Fruit fly (Drosophila melanogaster) whole organism, pupa: ENCODE measurements around the gene CG14422.

ENCODE experiments used
- CG12605 ChIP-seq: fragments of 200-800 bp; sonication (Bioruptor generic); IDR thresholded peaks from 2 replicates; pipeline ENCODE4 v1.3.6; 2022; ENCODE audit warnings: missing biosample characterization, missing genetic modification characterization
- CG13204 ChIP-seq: fragments of 200-800 bp; sonication (Bioruptor generic); optimal IDR thresholded peaks from 2 replicates; lab custom pipeline; 2018; ENCODE audit warnings: missing biosample characterization, mild to moderate bottlenecking, missing genetic modification characterization, moderate library complexity
- CG15710 ChIP-seq: fragments of 200-800 bp; sonication (Bioruptor generic); optimal IDR thresholded peaks from 2 replicates; lab custom pipeline; 2018; ENCODE audit warnings: missing biosample characterization, mild to moderate bottlenecking, missing genetic modification characterization, moderate library complexity
- CG17806 ChIP-seq: fragments of 200-800 bp; sonication (Bioruptor generic); optimal IDR thresholded peaks from 2 replicates; lab custom pipeline; 2018; ENCODE audit warnings: missing biosample characterization, mild to moderate bottlenecking, missing genetic modification characterization, moderate library complexity
- CG32121 ChIP-seq: fragments of 200-800 bp; sonication (Bioruptor generic); IDR thresholded peaks from 2 replicates; pipeline ENCODE4 v1.3.6; 2022; ENCODE audit warnings: missing biosample characterization, missing genetic modification characterization
- CG34367 ChIP-seq: fragments of 200-800 bp; sonication (Bioruptor generic); optimal IDR thresholded peaks from 2 replicates; lab custom pipeline; 2018; ENCODE audit warnings: missing biosample characterization, mild to moderate bottlenecking, missing genetic modification characterization
- CG4496 ChIP-seq: fragments of 200-800 bp; sonication (Bioruptor generic); IDR thresholded peaks from 3 replicates; pipeline ENCODE4 v1.3.6; 2022; ENCODE audit warnings: missing biosample characterization, missing genetic modification characterization
- CG9948 ChIP-seq: fragments of 200-800 bp; sonication (Bioruptor generic); optimal IDR thresholded peaks from 2 replicates; lab custom pipeline; 2018; ENCODE audit warnings: missing biosample characterization, mild to moderate bottlenecking, missing genetic modification characterization, moderate library complexity
- D1 ChIP-seq: fragments of 200-800 bp; sonication (Bioruptor generic); optimal IDR thresholded peaks from 2 replicates; lab custom pipeline; 2018; ENCODE audit warnings: missing biosample characterization, mild to moderate bottlenecking, missing genetic modification characterization, moderate library complexity
- EcR ChIP-seq: fragments of 200-800 bp; sonication (Bioruptor generic); optimal IDR thresholded peaks from 3 replicates; lab custom pipeline; 2019; ENCODE audit warnings: missing biosample characterization, missing genetic modification characterization, mild to moderate bottlenecking, moderate library complexity, missing genetic modification reagents
- Ets98B ChIP-seq: fragments of 200-800 bp; sonication (Bioruptor generic); IDR thresholded peaks from 2 replicates; pipeline ENCODE4 v1.3.6; 2022; ENCODE audit warnings: missing biosample characterization, missing genetic modification characterization
- Pif1A ChIP-seq: fragments of 200-800 bp; sonication (Bioruptor generic); optimal IDR thresholded peaks from 3 replicates; lab custom pipeline; 2016; ENCODE audit warnings: missing biosample characterization, missing genetic modification characterization
- Pif1B ChIP-seq: fragments of 200-800 bp; sonication (Bioruptor generic); optimal IDR thresholded peaks from 3 replicates; lab custom pipeline; 2016; ENCODE audit warnings: missing biosample characterization, missing genetic modification characterization
- Snoo ChIP-seq: fragments of 200-800 bp; sonication (Bioruptor generic); optimal IDR thresholded peaks from 3 replicates; lab custom pipeline; 2017; ENCODE audit warnings: missing biosample characterization, mild to moderate bottlenecking, missing genetic modification characterization, inconsistent platforms
- fd96Ca ChIP-seq: fragments of 200-800 bp; sonication (Bioruptor generic); IDR thresholded peaks from 3 replicates; pipeline ENCODE4 v1.3.6; 2022; ENCODE audit warnings: missing biosample characterization, missing genetic modification characterization
- gl ChIP-seq: fragments of 200-800 bp; sonication (Bioruptor generic); optimal IDR thresholded peaks from 2 replicates; lab custom pipeline; 2018; ENCODE audit warnings: missing biosample characterization, mild to moderate bottlenecking, missing genetic modification characterization
- rn ChIP-seq: fragments of 200-800 bp; sonication (Bioruptor generic); IDR thresholded peaks from 2 replicates; pipeline ENCODE4 v1.3.6; 2022; ENCODE audit warnings: missing biosample characterization, missing genetic modification characterization

Gene CG14422

dm6 chrX:2990952-2991351 lies 47.8 kb downstream of the CG14422 start:
- no peak for TF ChIP-seq Snoo (tag; lab: Kevin White, UChicago)
- TF ChIP-seq, all 21 proteins: peak for 0

- TF ChIP-seq CG4496 = peak; percentile 82
- peak; percentile 22 for TF ChIP-seq Pif1B (GFP tag; lab: Kevin White, UChicago)
- no peak for TF ChIP-seq CG9948 (tag; lab: Kevin White, UChicago)
- TF ChIP-seq CG13204 = no peak
- peak; percentile 67 for TF ChIP-seq CG12605
- peak; percentile 77 for TF ChIP-seq Ets98B (GFP tag; lab: Robert Waterston, UW)
- peak; percentile 79; the same call in 1 of the 2 replicates for TF ChIP-seq CG32121 (GFP tag; lab: Robert Waterston, UW)
- no peak for TF ChIP-seq rn (GFP tag; lab: Robert Waterston, UW)
- TF ChIP-seq D1 (tag; lab: Kevin White, UChicago) = no peak
- peak; percentile 70 for TF ChIP-seq fd96Ca (GFP tag; lab: Robert Waterston, UW)
- TF ChIP-seq Snoo (tag; lab: Kevin White, UChicago) = no peak
- TF ChIP-seq CG34367 (tag; lab: Kevin White, UChicago) = no peak
- no peak for TF ChIP-seq CG15710 (tag; lab: Kevin White, UChicago)
- TF ChIP-seq gl (tag; lab: Kevin White, UChicago) = no peak
- TF ChIP-seq CG17806 (tag; lab: Kevin White, UChicago) = no peak
- peak; percentile 10 for TF ChIP-seq Pif1A (GFP tag; lab: Kevin White, UChicago)
- TF ChIP-seq EcR (GFP tag; lab: Kevin White, UChicago) = no peak
Observed at dm6 chrX:2993098-2993773, 50.0 kb downstream of the CG14422 start.
